Worm (Caenorhabditis elegans) whole organism, L4 larva: ENCODE measurements around the gene ints-6.

ENCODE experiments used
- ama-1 ChIP-seq: fragments of 150-350 bp; optimal IDR thresholded peaks from 2 replicates; lab custom pipeline; 2014; ENCODE audit warnings: inconsistent platforms, mixed read lengths
- ctbp-1 ChIP-seq: fragments of 200-800 bp; sonication (Bioruptor generic); IDR thresholded peaks from 2 replicates; pipeline ENCODE4 v1.3.6; 2022; ENCODE audit warnings: missing genetic modification reagents, missing genetic modification characterization, missing compliant biosample characterization
- daf-19 ChIP-seq: fragments of 200-800 bp; sonication (Bioruptor generic); conservative IDR thresholded peaks from 2 replicates; pipeline ENCODE4 v1.3.6; 2022; ENCODE audit warnings: missing genetic modification characterization, missing compliant biosample characterization
- dmd-8 ChIP-seq: fragments of 200-800 bp; sonication (Bioruptor generic); IDR thresholded peaks from 2 replicates; pipeline ENCODE4 v1.3.6; 2022; ENCODE audit warnings: missing genetic modification characterization, missing compliant biosample characterization
- dpl-1 ChIP-seq: fragments of 150-350 bp; optimal IDR thresholded peaks from 2 replicates; lab custom pipeline; 2014; ENCODE audit warnings: missing biosample characterization, missing genetic modification reagents, missing genetic modification characterization
- dve-1 ChIP-seq: sonication (generic microtip); optimal IDR thresholded peaks from 2 replicates; lab custom pipeline; 2017; ENCODE audit warnings: antibody characterized with exemption, mild to moderate bottlenecking, missing genetic modification characterization, missing compliant biosample characterization; ENCODE audit not compliant: insufficient read depth
- fos-1 ChIP-seq: fragments of 150-350 bp; optimal IDR thresholded peaks from 2 replicates; lab custom pipeline; 2014; ENCODE audit warnings: missing biosample characterization, missing genetic modification characterization
- hif-1 ChIP-seq, 2 experiments: sonication (generic microtip); optimal IDR thresholded peaks; 2 replicates each; lab custom pipeline; 2016 to 2017; ENCODE audit warnings: missing compliant biosample characterization in 2 of 2, missing genetic modification characterization in 2 of 2, missing genetic modification reagents in 2 of 2, missing genotype in 2 of 2, mild to moderate bottlenecking in 1 of 2
- hlh-11 ChIP-seq: fragments of 200-800 bp; sonication (Bioruptor generic); optimal IDR thresholded peaks from 2 replicates; lab custom pipeline; 2018; ENCODE audit warnings: mild to moderate bottlenecking, missing genetic modification characterization, missing compliant biosample characterization
- lin-38 ChIP-seq: fragments of 200-800 bp; sonication (Bioruptor generic); IDR thresholded peaks from 2 replicates; pipeline ENCODE4 v1.3.6; 2022; ENCODE audit warnings: missing genetic modification reagents, missing genetic modification characterization, missing compliant biosample characterization
- madf-9 ChIP-seq: fragments of 200-800 bp; sonication (Bioruptor generic); conservative IDR thresholded peaks from 2 replicates; pipeline ENCODE4 v1.3.6; 2022; ENCODE audit warnings: missing genetic modification reagents, missing genetic modification characterization, missing compliant biosample characterization
- mep-1 ChIP-seq: fragments of 150-350 bp; sonication (generic microtip); optimal IDR thresholded peaks from 3 replicates; lab custom pipeline; 2014; ENCODE audit warnings: missing biosample characterization, missing genetic modification characterization
- mxl-3 ChIP-seq: fragments of 200-800 bp; sonication (Bioruptor generic); optimal IDR thresholded peaks from 2 replicates; lab custom pipeline; 2018; ENCODE audit warnings: mild to moderate bottlenecking, missing genetic modification characterization, missing compliant biosample characterization
- nhr-102 ChIP-seq: sonication (generic microtip); optimal IDR thresholded peaks from 2 replicates; lab custom pipeline; 2016; ENCODE audit warnings: mild to moderate bottlenecking, missing genetic modification characterization, moderate library complexity, missing compliant biosample characterization
- nhr-11 ChIP-seq: fragments of 150-350 bp; optimal IDR thresholded peaks from 2 replicates; lab custom pipeline; 2014; ENCODE audit warnings: missing biosample characterization, missing genetic modification characterization
- nhr-28 ChIP-seq: fragments of 150-350 bp; optimal IDR thresholded peaks from 2 replicates; lab custom pipeline; 2014; ENCODE audit warnings: missing biosample characterization, missing genetic modification characterization
- nhr-48 ChIP-seq: sonication (generic microtip); optimal IDR thresholded peaks from 2 replicates; lab custom pipeline; 2016; ENCODE audit warnings: mild to moderate bottlenecking, missing genetic modification characterization, missing compliant biosample characterization
- nhr-6 ChIP-seq: fragments of 150-350 bp; optimal IDR thresholded peaks from 2 replicates; lab custom pipeline; 2014; ENCODE audit warnings: missing biosample characterization, missing genetic modification characterization
- nhr-76 ChIP-seq: fragments of 150-350 bp; optimal IDR thresholded peaks from 2 replicates; lab custom pipeline; 2014; ENCODE audit warnings: missing biosample characterization, missing genetic modification characterization
- snpc-1.2 ChIP-seq: fragments of 200-800 bp; sonication (Bioruptor generic); IDR thresholded peaks from 2 replicates; pipeline ENCODE4 v1.3.6; 2022; ENCODE audit warnings: missing genetic modification reagents, missing genetic modification characterization, missing compliant biosample characterization
- unc-130 ChIP-seq: sonication (generic microtip); optimal IDR thresholded peaks from 2 replicates; lab custom pipeline; 2016; ENCODE audit warnings: missing genetic modification reagents, missing genetic modification characterization, missing compliant biosample characterization
- unc-62 ChIP-seq, 3 experiments: fragments of 150-350 bp in 1 of 3; sonication (generic microtip); optimal IDR thresholded peaks in 2 of 3; peaks in 1 of 3; 1 replicate in 1 of 3; 2 replicates in 2 of 3; lab custom pipeline; 2014 to 2017; ENCODE audit warnings: missing biosample characterization in 3 of 3, missing genetic modification characterization in 3 of 3, missing genetic modification reagents in 3 of 3, missing genotype in 1 of 3
- zfp-3 ChIP-seq: fragments of 200-800 bp; sonication (Bioruptor generic); conservative IDR thresholded peaks from 2 replicates; pipeline ENCODE4 v1.3.6; 2022; ENCODE audit warnings: missing genetic modification reagents, missing genetic modification characterization, missing compliant biosample characterization
- ztf-7 ChIP-seq: fragments of 150-350 bp; optimal IDR thresholded peaks from 2 replicates; lab custom pipeline; 2014; ENCODE audit warnings: missing biosample characterization, missing genetic modification characterization

ints-6 gene

ce11 chrIV:8743654-8744332 lies 52.2 kb downstream of the ints-6 start, which contains the start of gene F21D5.7 (continued):
- TF ChIP-seq ctbp-1 (GFP tag; lab: Robert Waterston, UW): peak; percentile 24; the same call in 1 of the 2 replicates
- peak; percentile 18 for TF ChIP-seq unc-130 (GFP tag; lab: Kevin White, UChicago)
- TF ChIP-seq hlh-11 (tag; lab: Kevin White, UChicago): peak; percentile 84
- TF ChIP-seq nhr-102 (tag; lab: Kevin White, UChicago): peak; percentile 74
- TF ChIP-seq ztf-7 (tag; lab: Kevin White, UChicago): peak; percentile 72
- no peak for TF ChIP-seq daf-19 (GFP tag; lab: Robert Waterston, UW)
- TF ChIP-seq hif-1 (tag; optimal IDR thresholded peaks at IDR 0.05; lab: Kevin White, UChicago): peak in 1 of 2 experiments; percentile 44
- TF ChIP-seq madf-9 (GFP tag; lab: Robert Waterston, UW): 0 out of 2 replicates have a peak, but pooled peaks have one; percentile 37
- peak; percentile 13 for TF ChIP-seq nhr-48 (tag; lab: Kevin White, UChicago)
- peak; percentile 80 for TF ChIP-seq mep-1 (tag; lab: Kevin White, UChicago)
- TF ChIP-seq lin-38 (GFP tag; lab: Robert Waterston, UW): peak; percentile 77
- peak; percentile 91 for TF ChIP-seq dve-1 (tag; lab: Kevin White, UChicago)
- peak; percentile 15 for TF ChIP-seq mxl-3 (GFP tag; lab: Kevin White, UChicago)
- peak; percentile 86 for TF ChIP-seq dpl-1 (GFP tag; lab: Kevin White, UChicago)
- peak in 1 of 2 experiments; percentile 51 for TF ChIP-seq unc-62 (GFP tag; optimal IDR thresholded peaks at IDR 0.05 in 1 of 2; lab: Kevin White, UChicago)
- TF ChIP-seq unc-62 (tag; optimal IDR thresholded peaks at IDR 0.05; lab: Kevin White, UChicago): no peak
- TF ChIP-seq dmd-8 (GFP tag; lab: Robert Waterston, UW): no peak
- peak; percentile 56 for TF ChIP-seq nhr-28
- peak; percentile 46 for TF ChIP-seq nhr-6 (tag; lab: Kevin White, UChicago)
- TF ChIP-seq snpc-1.2 (GFP tag; lab: Robert Waterston, UW): peak; percentile 53; the same call in 1 of the 2 replicates
- peak; percentile 35; the same call in 1 of the 2 replicates for TF ChIP-seq zfp-3 (GFP tag; lab: Robert Waterston, UW)
- TF ChIP-seq nhr-11: peak; percentile 12
- TF ChIP-seq, all 104 proteins: peak for 37

ce11 chrIV:8745591-8746302 lies 54.2 kb downstream of the ints-6 start, which contains the start of the genes F20C5.7 and parg-1:
Gene F20C5.7, minus strand, starts transcription at chrIV:8745691.
Gene parg-1, plus strand, starts transcription at chrIV:8746252.
- no peak for TF ChIP-seq ama-1 (lab: Kevin White, UChicago)
- no peak for TF ChIP-seq nhr-76
- TF ChIP-seq fos-1 (tag; lab: Kevin White, UChicago): no peak
- TF ChIP-seq, all 104 proteins: peak for 0
